Worm (Caenorhabditis elegans): ENCODE data around the gene F25E5.8.

The F25E5.8 gene

ce11 chrV:7403501-7403900, 32.2 kb upstream of the F25E5.8 start:
- TF ChIP-seq unc-62 (GFP tag; optimal IDR thresholded peaks at IDR 0.05 in 1 of 2), result peak in 1 of 2 experiments; percentile 92
- TF ChIP-seq unc-62 (tag; optimal IDR thresholded peaks at IDR 0.05), result no peak
- no peak for TF ChIP-seq skn-1 (tag; optimal IDR thresholded peaks at IDR 0.05)
- no peak for TF ChIP-seq gei-8 (GFP tag; optimal IDR thresholded peaks at IDR 0.05)

- TF ChIP-seq T20F7.1 (GFP tag; optimal IDR thresholded peaks at IDR 0.05) (no peak), zag-1 (tag; optimal IDR thresholded peaks at IDR 0.05) (no peak), ceh-32 (tag; optimal IDR thresholded peaks at IDR 0.05; ENCODE audit: poor library complexity) (no peak), egl-43 (GFP tag; IDR thresholded peaks at IDR 0.05) (no peak), jun-1 (tag; optimal IDR thresholded peaks at IDR 0.05) (no peak), dpl-1 (GFP tag; optimal IDR thresholded peaks at IDR 0.05) (no peak), aly-2 (tag; optimal IDR thresholded peaks at IDR 0.05) (no peak), ctbp-1 (GFP tag; IDR thresholded peaks at IDR 0.05) (no peak), zip-2 (tag; optimal IDR thresholded peaks at IDR 0.05) (no peak), ZK546.5 (tag; optimal IDR thresholded peaks at IDR 0.05) (no peak), ZK337.2 (GFP tag; IDR thresholded peaks at IDR 0.05) (no peak), zip-11 (GFP tag; IDR thresholded peaks at IDR 0.05) (no peak), nhr-10 (tag; optimal IDR thresholded peaks at IDR 0.05) (no peak), spr-3 (GFP tag; optimal IDR thresholded peaks at IDR 0.05) (no peak), mdt-29 (GFP tag; IDR thresholded peaks at IDR 0.05) (no peak), ztf-7 (tag; optimal IDR thresholded peaks at IDR 0.05) (no peak), lin-13 (GFP tag; optimal IDR thresholded peaks at IDR 0.05) (no peak), snpc-4 (tag; optimal IDR thresholded peaks at IDR 0.05) (no peak)
These were observed 27.2 kb upstream of the F25E5.8 start, which contains the start of gene srt-6 for ce11 chrV:7408520-7408919. Gene srt-6 (minus strand): TSS chrV:7408814.

ce11 chrV:7409599-7409998, 26.1 kb upstream of the F25E5.8 start, which contains the start of gene R13D7.2:
Gene R13D7.2 (plus strand): TSS chrV:7409899.
- no peak for TF ChIP-seq fos-1 (tag; optimal IDR thresholded peaks at IDR 0.05)
- TF ChIP-seq madf-9 (GFP tag; conservative IDR thresholded peaks at IDR 0.05), result no peak
- no peak for TF ChIP-seq egl-43 (GFP tag; IDR thresholded peaks at IDR 0.05)
- no peak for TF ChIP-seq nhr-237 (tag; optimal IDR thresholded peaks at IDR 0.05)
- TF ChIP-seq egl-27 (tag; optimal IDR thresholded peaks at IDR 0.05), result no peak
- no peak for TF ChIP-seq hif-1 (tag; optimal IDR thresholded peaks at IDR 0.05)
- no peak for TF ChIP-seq attf-4 (tag; optimal IDR thresholded peaks at IDR 0.05)
- TF ChIP-seq unc-130 (GFP tag; optimal IDR thresholded peaks at IDR 0.05), result no peak
- TF ChIP-seq tra-1 (GFP tag; IDR thresholded peaks at IDR 0.05), result no peak
- no peak for TF ChIP-seq hlh-11 (tag; optimal IDR thresholded peaks at IDR 0.05)

DNA sequence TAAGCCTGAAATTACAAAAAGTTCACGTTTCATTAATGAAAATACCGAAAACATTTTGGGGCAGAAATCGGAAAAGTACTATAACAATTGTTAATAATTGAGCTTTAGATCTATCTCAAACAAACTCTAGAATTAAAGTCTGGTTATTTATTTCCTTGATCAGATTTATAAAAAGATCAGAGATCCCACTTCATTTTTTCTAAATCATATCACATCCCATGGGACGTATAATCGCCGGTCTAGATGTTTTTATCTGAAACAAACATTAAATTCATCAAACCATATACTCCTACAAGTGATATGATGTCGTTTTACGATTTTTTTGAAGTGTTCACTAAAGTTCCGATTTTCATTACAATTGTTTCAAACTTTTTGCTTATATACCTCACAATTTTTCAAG, 24.0 kb upstream of the F25E5.8 start, which contains the start of gene str-41:
TSS of gene str-41 (plus strand) at position 301 of the 400 bp plus-strand sequence.
- no peak for TF ChIP-seq gei-8 (GFP tag; optimal IDR thresholded peaks at IDR 0.05)
- TF ChIP-seq daf-12 (tag; optimal IDR thresholded peaks at IDR 0.05), result no peak

- TF ChIP-seq tra-1 (GFP tag; IDR thresholded peaks at IDR 0.05), result 0 out of 2 replicates have a peak, but pooled peaks have one; percentile 29
- TF ChIP-seq hlh-11 (tag; optimal IDR thresholded peaks at IDR 0.05), result peak; percentile 71
- TF ChIP-seq nhr-25 (tag; optimal IDR thresholded peaks at IDR 0.05; ENCODE audit: borderline replicate concordance, insufficient read depth), result peak; percentile 72
- TF ChIP-seq daf-8 (GFP tag; IDR thresholded peaks at IDR 0.05), result no peak
- TF ChIP-seq mdl-1 (tag; optimal IDR thresholded peaks at IDR 0.05), result peak in 1 of 2 experiments; percentile 69
- no peak for TF ChIP-seq lim-7 (GFP tag; IDR thresholded peaks at IDR 0.05)
- TF ChIP-seq nhr-28 (tag; optimal IDR thresholded peaks at IDR 0.05), result peak; percentile 90
- TF ChIP-seq duxl-1 (tag; optimal IDR thresholded peaks at IDR 0.05; ENCODE audit: poor library complexity), result peak; percentile 10
- TF ChIP-seq hlh-30 (tag; optimal IDR thresholded peaks at IDR 0.05; ENCODE audit: insufficient read depth), result peak; percentile 65
- peak; percentile 94 for TF ChIP-seq ama-1 (optimal IDR thresholded peaks at IDR 0.05)
- TF ChIP-seq mdt-29 (GFP tag; IDR thresholded peaks at IDR 0.05), result peak; percentile 75; the same call in 1 of the 2 replicates
- TF ChIP-seq hif-1 (tag; optimal IDR thresholded peaks at IDR 0.05), result peak in 1 of 2 experiments; percentile 50
- TF ChIP-seq aha-1 (tag), result peak; percentile 77
- TF ChIP-seq nhr-48 (tag; optimal IDR thresholded peaks at IDR 0.05), result peak; percentile 76
- TF ChIP-seq dmd-6 (GFP tag; IDR thresholded peaks at IDR 0.05), result peak; percentile 23; the same call in 1 of the 2 replicates
- no peak for TF ChIP-seq T20F7.1 (GFP tag; optimal IDR thresholded peaks at IDR 0.05)
- TF ChIP-seq unc-62 (GFP tag; optimal IDR thresholded peaks at IDR 0.05 in 1 of 2), result peak in 1 of 2 experiments; percentile 80
- no peak for TF ChIP-seq unc-62 (tag; optimal IDR thresholded peaks at IDR 0.05)
- peak; percentile 45 for TF ChIP-seq mxl-3 (GFP tag; optimal IDR thresholded peaks at IDR 0.05)
These were observed 22.5 kb upstream of the F25E5.8 start, which contains the start of gene F18E3.11 for ce11 chrV:7413107-7413774. Gene F18E3.11 (plus strand): TSS chrV:7413482.
